Worm (Caenorhabditis elegans) whole organism, early embryonic: ENCODE data around the gene T04C12.7.

Experiments
- B0310.2 ChIP-seq: sonication (generic microtip); optimal IDR thresholded peaks from 2 replicates; lab custom pipeline; 2016; ENCODE audit warnings: mild to moderate bottlenecking, missing genetic modification characterization, missing compliant biosample characterization
- F13C5.2 ChIP-seq: sonication (generic microtip); optimal IDR thresholded peaks from 2 replicates; lab custom pipeline; 2017; ENCODE audit warnings: mild to moderate bottlenecking, missing genetic modification characterization, inconsistent platforms, missing compliant biosample characterization
- aly-1 ChIP-seq: sonication (generic microtip); optimal IDR thresholded peaks from 2 replicates; lab custom pipeline; 2016; ENCODE audit warnings: missing genetic modification characterization, missing compliant biosample characterization
- ama-1 ChIP-seq: fragments of 150-350 bp; optimal IDR thresholded peaks from 2 replicates; lab custom pipeline; 2014
- ceh-13 ChIP-seq: fragments of 200-800 bp; sonication (Bioruptor generic); optimal IDR thresholded peaks from 2 replicates; lab custom pipeline; 2018; ENCODE audit warnings: mild to moderate bottlenecking, missing genetic modification characterization, missing compliant biosample characterization
- ceh-36 ChIP-seq: sonication (generic microtip); optimal IDR thresholded peaks from 2 replicates; lab custom pipeline; 2016; ENCODE audit warnings: missing genetic modification characterization, inconsistent platforms, missing compliant biosample characterization
- ets-7 ChIP-seq: sonication (generic microtip); optimal IDR thresholded peaks from 2 replicates; lab custom pipeline; 2016; ENCODE audit warnings: missing genotype, missing genetic modification characterization, missing compliant biosample characterization
- flt-1 ChIP-seq: fragments of 200-800 bp; sonication (Bioruptor generic); IDR thresholded peaks from 2 replicates; pipeline ENCODE4 v1.3.6; 2022; ENCODE audit warnings: missing genetic modification characterization, missing compliant biosample characterization
- hmbx-1 ChIP-seq: sonication (generic microtip); optimal IDR thresholded peaks from 2 replicates; lab custom pipeline; 2016; ENCODE audit warnings: mild to moderate bottlenecking, missing genetic modification characterization, missing compliant biosample characterization
- hmg-4 ChIP-seq: fragments of 200-800 bp; sonication (Bioruptor generic); optimal IDR thresholded peaks from 2 replicates; lab custom pipeline; 2018; ENCODE audit warnings: mild to moderate bottlenecking, missing genetic modification characterization, missing compliant biosample characterization
- hnd-1 ChIP-seq: sonication (generic microtip); optimal IDR thresholded peaks from 2 replicates; lab custom pipeline; 2016; ENCODE audit warnings: missing genetic modification characterization, missing compliant biosample characterization
- pes-1 ChIP-seq: fragments of 200-800 bp; sonication (Bioruptor generic); IDR thresholded peaks from 2 replicates; pipeline ENCODE4 v1.3.6; 2022; ENCODE audit warnings: missing genetic modification reagents, missing genetic modification characterization, missing compliant biosample characterization
- scrt-1 ChIP-seq: fragments of 200-800 bp; sonication (Bioruptor generic); IDR thresholded peaks from 2 replicates; pipeline ENCODE4 v1.3.6; 2022; ENCODE audit warnings: missing genetic modification characterization, missing compliant biosample characterization
- sea-1 ChIP-seq: fragments of 200-800 bp; sonication (Bioruptor generic); conservative IDR thresholded peaks from 2 replicates; pipeline ENCODE4 v1.3.6; 2022; ENCODE audit warnings: missing genetic modification characterization, missing compliant biosample characterization
- tbx-11 ChIP-seq: fragments of 200-800 bp; sonication (Bioruptor generic); IDR thresholded peaks from 2 replicates; pipeline ENCODE4 v1.3.6; 2022; ENCODE audit warnings: missing genetic modification characterization, missing compliant biosample characterization
- tbx-37 ChIP-seq: fragments of 200-800 bp; sonication (Bioruptor generic); conservative IDR thresholded peaks from 2 replicates; pipeline ENCODE4 v1.3.6; 2022; ENCODE audit warnings: missing genetic modification reagents, missing genetic modification characterization, missing compliant biosample characterization
- tra-4 ChIP-seq: sonication (generic microtip); optimal IDR thresholded peaks from 2 replicates; lab custom pipeline; 2017; ENCODE audit warnings: missing genetic modification characterization, missing compliant biosample characterization

Gene T04C12.7

DNA sequence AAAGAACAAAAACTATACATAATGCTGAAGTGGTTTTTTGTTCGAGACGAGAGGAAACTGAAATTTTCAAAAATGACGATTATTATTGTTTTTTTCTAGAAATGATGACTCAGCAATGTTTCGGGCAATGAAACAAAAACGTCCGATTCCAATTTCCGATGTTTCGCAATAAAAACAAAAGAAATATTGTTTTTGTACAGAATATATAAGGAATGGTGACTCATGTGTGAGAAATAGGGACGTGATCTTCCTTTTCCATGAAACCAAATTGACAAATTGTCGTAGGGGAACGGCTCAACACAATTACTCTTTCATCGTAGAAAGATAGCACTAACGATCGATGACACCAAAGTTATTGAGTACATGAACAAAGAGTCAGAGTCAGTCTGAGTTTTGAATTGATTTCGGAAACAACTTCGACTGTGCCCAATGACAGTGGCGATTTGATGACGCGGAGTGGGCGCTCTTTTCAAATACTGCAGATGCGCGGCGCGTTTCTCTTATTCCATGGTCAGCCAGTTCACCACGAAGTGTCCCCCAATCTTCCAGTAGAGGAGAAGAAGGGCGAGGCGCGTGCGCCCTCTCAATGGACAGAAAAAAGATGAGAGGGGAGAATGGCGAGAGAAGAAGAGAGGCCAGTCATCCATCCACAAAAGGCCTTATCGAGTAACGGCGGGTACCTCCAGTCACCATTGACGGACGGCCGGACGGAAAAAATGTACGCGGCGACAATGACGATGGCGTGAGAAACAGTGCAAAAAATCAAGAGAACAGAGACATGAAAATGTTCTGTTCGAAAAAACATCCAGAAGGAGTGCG lies 21.5 kb downstream of the T04C12.7 start:
- TF ChIP-seq tbx-37 (GFP tag; lab: Robert Waterston, UW) (no peak; the same call in 1 of the 2 replicates), aly-1 (peak; percentile 28), ceh-13 (GFP tag; lab: Kevin White, UChicago) (no peak), tbx-11 (GFP tag; lab: Robert Waterston, UW) (no peak), hmg-4 (GFP tag; lab: Kevin White, UChicago) (peak; percentile 42), pes-1 (GFP tag; lab: Robert Waterston, UW) (peak; percentile 34; the same call in 1 of the 2 replicates)

DNA sequence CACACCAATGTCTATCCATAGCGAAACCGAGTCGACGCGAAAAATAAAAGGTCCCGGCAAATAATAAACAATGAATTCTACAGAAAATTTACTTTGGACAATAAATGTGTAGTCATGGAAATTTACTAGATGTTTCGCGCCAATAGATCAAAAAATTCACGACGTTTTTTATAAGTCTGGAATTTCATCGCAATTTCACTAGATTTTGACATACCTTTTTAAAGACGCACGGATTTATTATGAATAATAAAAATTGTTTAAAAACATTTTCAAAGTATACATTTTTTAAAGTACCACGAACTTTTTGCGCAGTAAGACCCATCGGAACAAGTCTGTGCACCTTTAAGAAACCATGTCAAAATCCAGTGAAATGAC lies 22.1 kb downstream of the T04C12.7 start:
- TF ChIP-seq sea-1 (GFP tag; lab: Robert Waterston, UW): no peak

DNA sequence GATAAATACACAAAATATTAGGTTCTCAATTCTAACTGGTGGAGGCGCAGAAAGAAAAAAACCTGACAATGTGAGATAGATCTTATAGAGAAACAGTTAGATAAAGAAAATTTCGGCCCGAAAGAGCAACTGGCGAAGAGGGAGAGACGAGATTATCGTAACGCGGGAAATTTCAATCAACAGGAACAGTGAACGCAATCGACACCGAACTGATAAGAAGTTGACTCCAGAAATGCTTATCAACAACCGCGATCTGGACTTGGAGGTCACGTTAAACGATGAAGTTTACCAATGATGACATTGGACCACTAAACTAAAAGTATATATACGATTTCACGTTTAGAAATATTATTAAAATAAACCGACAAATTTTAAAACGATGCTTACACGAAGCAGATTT lies 22.5 kb downstream of the T04C12.7 start:
- TF ChIP-seq F13C5.2 (tag; lab: Kevin White, UChicago) (no peak), ets-7 (no peak), hmbx-1 (tag; lab: Kevin White, UChicago) (no peak), hnd-1 (tag; lab: Kevin White, UChicago) (no peak), scrt-1 (GFP tag; lab: Robert Waterston, UW) (no peak)

DNA sequence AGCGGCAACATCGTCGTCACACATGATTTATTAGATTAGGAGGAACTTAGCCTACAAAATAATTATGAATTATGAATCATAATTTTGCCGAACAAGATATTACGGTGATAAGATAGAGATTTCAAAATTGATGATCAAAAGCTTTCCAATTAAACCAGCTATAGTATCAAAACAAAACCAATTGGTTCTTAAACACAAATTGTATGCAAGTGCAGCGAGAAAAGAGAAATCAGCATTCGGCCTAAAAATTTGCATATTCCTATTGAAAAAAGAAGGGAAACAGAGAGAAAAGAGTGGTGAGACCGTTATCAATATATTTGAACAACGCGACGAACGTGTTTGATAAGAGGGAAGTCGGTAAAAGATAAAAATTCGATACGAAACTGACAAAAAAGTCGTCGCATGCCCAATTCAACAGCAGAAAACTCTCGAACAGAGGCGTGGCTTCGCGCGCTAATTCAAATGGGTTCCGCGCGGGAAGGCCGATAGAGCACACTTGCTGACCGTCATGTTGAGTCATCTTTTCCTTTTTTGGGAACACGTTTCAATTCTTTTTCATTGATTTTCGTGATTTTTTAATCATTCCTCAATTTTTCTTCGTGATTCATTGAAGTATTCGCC lies 24.3 kb downstream of the T04C12.7 start, which contains the start of gene act-2:
Gene act-2 (minus strand): TSS at position 51 of the 621 bp plus-strand sequence.
- TF ChIP-seq hmg-4 (GFP tag; lab: Kevin White, UChicago): no peak
- no peak for TF ChIP-seq tra-4
- TF ChIP-seq ceh-13 (GFP tag; lab: Kevin White, UChicago): no peak
- peak; percentile 38 for TF ChIP-seq B0310.2 (tag; lab: Kevin White, UChicago)
- no peak for TF ChIP-seq tbx-11 (GFP tag; lab: Robert Waterston, UW)
- TF ChIP-seq aly-1: no peak
- no peak for TF ChIP-seq sea-1 (GFP tag; lab: Robert Waterston, UW)

DNA sequence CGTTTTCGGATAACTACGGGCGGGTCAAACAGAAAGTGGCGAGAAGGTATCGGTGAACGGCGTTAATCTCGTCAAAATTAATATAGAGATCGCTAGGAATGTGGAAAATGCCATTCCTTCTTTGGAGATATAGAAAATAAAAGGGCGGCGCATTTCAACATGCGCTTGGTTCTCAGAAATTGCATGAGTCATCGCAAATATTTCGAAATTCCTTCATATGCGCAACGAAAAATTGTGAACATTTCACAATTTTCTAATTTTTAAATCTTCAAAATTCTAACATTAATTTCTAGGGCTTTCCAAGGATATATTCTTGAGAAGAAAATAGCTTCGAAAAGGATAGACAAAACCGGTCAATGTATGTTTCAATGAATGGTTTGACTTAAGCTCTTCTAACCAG lies 24.9 kb downstream of the T04C12.7 start:
- no peak for TF ChIP-seq sea-1 (GFP tag; lab: Robert Waterston, UW)
- no peak for TF ChIP-seq hnd-1 (tag; lab: Kevin White, UChicago)
- TF ChIP-seq ceh-13 (GFP tag; lab: Kevin White, UChicago): no peak
- no peak for TF ChIP-seq F13C5.2 (tag; lab: Kevin White, UChicago)

DNA sequence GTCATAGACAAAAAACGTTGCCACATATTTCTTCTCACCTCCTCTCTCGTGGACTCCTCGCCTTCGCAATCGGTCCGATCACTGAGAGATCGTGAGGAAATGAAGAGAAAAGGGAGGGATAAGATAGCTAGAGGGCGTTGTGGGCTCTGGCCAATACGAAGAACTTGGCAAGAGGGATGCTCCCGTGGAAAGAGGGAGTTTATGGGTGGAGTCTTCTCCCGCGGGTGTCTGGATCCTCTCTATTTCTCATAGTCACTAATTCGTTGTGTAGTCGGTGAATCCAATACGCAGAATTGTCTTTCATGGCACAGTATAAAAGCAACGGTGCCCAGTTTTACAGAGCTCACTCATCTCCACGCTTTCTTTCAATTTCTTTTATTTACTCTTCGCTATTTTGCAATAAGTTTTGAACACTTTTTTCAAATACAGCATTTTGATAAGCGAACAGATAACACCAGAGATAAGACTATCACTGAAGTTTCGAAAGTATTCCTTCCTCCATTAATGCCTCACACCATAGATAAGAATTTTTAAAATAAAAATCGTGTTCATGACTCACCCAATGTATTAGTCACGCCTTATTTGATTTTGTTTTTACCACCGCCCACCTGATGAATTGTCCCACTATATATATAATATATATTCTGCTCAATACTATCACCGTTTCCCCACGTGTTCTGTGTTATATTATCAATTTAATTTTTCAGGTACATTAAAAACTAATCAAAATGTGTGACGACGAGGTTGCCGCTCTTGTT lies 26.6 kb downstream of the T04C12.7 start, which contains the start of gene act-1:
Gene act-1 (plus strand): TSS at position 708 of the 758 bp plus-strand sequence.
- no peak for TF ChIP-seq B0310.2 (tag; lab: Kevin White, UChicago)
- peak; percentile 73 for TF ChIP-seq hmg-4 (GFP tag; lab: Kevin White, UChicago)
- TF ChIP-seq tbx-37 (GFP tag; lab: Robert Waterston, UW): no peak
- TF ChIP-seq flt-1: 0 out of 2 replicates have a peak, but pooled peaks have one; percentile 37
- no peak for TF ChIP-seq hmbx-1 (tag; lab: Kevin White, UChicago)
- TF ChIP-seq pes-1 (GFP tag; lab: Robert Waterston, UW): peak; percentile 10; the same call in 1 of the 2 replicates
- peak; percentile 26 for TF ChIP-seq F13C5.2 (tag; lab: Kevin White, UChicago)
- no peak for TF ChIP-seq ceh-13 (GFP tag; lab: Kevin White, UChicago)
- TF ChIP-seq ama-1 (lab: Kevin White, UChicago): no peak
- TF ChIP-seq tra-4: no peak
- no peak for TF ChIP-seq ets-7
- TF ChIP-seq tbx-11 (GFP tag; lab: Robert Waterston, UW): no peak
- no peak for TF ChIP-seq hnd-1 (tag; lab: Kevin White, UChicago)
- TF ChIP-seq aly-1: no peak
- no peak for TF ChIP-seq ceh-36 (tag; lab: Kevin White, UChicago)
- no peak for TF ChIP-seq scrt-1 (GFP tag; lab: Robert Waterston, UW)
- no peak for TF ChIP-seq sea-1 (GFP tag; lab: Robert Waterston, UW)

DNA sequence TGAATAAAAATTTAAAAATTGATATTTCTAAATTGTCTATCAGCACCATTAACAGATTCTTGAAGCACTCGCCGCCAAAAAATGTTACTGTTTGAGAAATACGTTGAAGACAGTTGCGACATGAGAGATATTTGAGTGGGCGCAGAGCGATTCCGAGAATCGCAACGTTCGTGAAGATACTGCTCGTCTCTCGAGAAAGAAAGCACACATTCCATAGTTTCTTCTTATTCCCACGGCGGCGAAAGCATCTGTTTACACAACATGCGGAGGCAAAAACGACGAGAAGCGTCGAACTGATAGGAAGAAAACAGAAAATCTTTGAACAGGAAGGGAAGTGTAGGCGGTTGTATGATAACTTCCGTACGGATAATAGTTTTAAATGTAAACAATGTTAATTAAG lies 28.5 kb downstream of the T04C12.7 start:
- TF ChIP-seq sea-1 (GFP tag; lab: Robert Waterston, UW) (no peak), aly-1 (no peak), hmg-4 (GFP tag; lab: Kevin White, UChicago) (no peak), pes-1 (GFP tag; lab: Robert Waterston, UW) (no peak), tbx-11 (GFP tag; lab: Robert Waterston, UW) (no peak), scrt-1 (GFP tag; lab: Robert Waterston, UW) (no peak)

DNA sequence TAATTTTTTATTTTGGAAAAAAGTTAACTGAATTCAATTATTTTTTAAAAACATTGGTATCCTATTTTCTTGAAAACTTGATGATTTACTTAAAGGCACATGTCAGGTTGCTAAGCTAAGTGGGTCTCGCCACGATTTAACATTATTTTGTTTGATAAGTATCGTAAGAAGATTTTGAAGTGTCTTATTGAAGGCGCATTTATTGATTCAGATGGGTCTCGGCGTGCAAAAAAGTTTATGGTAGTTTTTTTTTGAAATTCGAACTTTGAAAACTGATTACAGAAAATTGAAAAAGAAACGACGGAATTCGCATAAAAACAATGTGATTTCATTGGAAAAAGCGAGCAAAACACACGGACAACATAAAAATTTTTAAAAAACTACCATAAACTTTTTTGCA lies 29.0 kb downstream of the T04C12.7 start:
- TF ChIP-seq sea-1 (GFP tag; lab: Robert Waterston, UW) (no peak), tbx-11 (GFP tag; lab: Robert Waterston, UW) (no peak), ceh-13 (GFP tag; lab: Kevin White, UChicago) (no peak), B0310.2 (tag; lab: Kevin White, UChicago) (no peak), ceh-36 (tag; lab: Kevin White, UChicago) (no peak), hmbx-1 (tag; lab: Kevin White, UChicago) (no peak), flt-1 (no peak), ets-7 (no peak), F13C5.2 (tag; lab: Kevin White, UChicago) (no peak), aly-1 (no peak)
